Fruit fly (Drosophila melanogaster): ENCODE measurements around the gene CG17734.

The CG17734 gene

DNA sequence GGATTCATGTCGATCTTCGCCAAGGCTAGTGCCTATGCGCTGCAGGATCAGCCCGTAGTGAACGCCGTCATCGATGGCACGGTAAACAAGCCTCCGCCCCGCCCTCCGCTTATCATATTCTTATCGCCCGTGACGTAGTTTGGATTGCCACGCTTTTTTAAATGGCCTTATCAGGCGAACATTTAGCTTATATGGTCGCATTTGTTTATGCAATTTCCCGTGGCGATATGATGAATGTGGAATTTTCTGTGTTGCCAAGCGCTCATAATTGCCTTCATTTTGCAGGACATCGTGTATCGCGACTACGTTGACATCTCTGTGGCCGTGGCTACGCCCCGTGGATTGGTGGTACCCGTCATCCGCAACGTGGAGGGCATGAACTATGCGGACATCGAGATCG lies 2.0 kb upstream of the CG17734 start:
- TF ChIP-seq exex (tag; optimal IDR thresholded peaks at IDR 0.05) = peak; percentile 63
- no peak for TF ChIP-seq Adf1 (GFP tag; IDR thresholded peaks at IDR 0.05)

DNA sequence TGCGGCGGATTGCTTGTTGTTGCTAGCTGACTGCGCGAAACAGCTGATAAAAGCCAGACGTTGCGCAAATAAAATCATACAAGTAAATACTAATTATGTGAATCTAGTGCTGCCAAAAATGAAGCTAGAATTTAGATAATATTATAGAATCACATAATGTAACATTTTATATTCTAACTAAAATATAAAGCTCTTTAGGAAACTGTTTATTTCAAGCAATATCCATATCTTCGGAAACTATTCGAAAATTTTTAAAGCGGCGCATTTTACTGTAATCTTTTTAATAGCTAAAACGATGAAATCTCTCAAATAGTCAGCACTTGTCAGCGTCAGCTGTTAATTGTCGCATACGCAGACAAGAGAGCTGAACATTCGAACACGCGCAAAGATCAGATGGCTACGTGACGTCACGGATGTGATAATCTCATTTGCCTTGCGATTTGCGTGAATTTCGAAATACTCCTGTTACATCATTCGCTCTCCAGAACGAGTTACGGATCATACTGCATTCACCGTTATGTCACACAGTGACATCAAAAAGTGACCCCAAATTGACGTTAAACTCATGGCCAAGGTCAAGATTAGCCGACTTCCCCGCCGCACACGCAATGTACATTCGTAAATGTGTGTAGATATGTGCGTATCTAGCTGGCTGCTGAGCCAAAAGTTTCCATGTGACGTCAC lies 600 bp downstream of the CG17734 start:
- TF ChIP-seq crc (GFP tag; optimal IDR thresholded peaks at IDR 0.05) (no peak), CG17359 (tag; optimal IDR thresholded peaks at IDR 0.05) (peak; percentile 57), amos (GFP tag; IDR thresholded peaks at IDR 0.05; ENCODE audit: partially characterized antibody) (no peak), Trl (optimal IDR thresholded peaks at IDR 0.05) (no peak), Trl (GFP tag; optimal IDR thresholded peaks at IDR 0.05) (peak; percentile 34), Hsf (GFP tag; optimal IDR thresholded peaks at IDR 0.05) (no peak), otp (GFP tag; IDR thresholded peaks at IDR 0.05) (no peak), HmgD (GFP tag; optimal IDR thresholded peaks at IDR 0.05) (no peak), CG12769 (tag; optimal IDR thresholded peaks at IDR 0.05) (peak; percentile 72), phol (tag; optimal IDR thresholded peaks at IDR 0.05) (peak; percentile 29), Scr (GFP tag; IDR thresholded peaks at IDR 0.05; ENCODE audit: partially characterized antibody) (no peak), CG43689 (GFP tag; IDR thresholded peaks at IDR 0.05) (no peak), Doc3 (GFP tag; IDR thresholded peaks at IDR 0.05; ENCODE audit: partially characterized antibody) (0 out of 3 replicates have a peak, but pooled peaks have one; percentile 17), Ets65A (GFP tag) (peak; percentile 71), Fer1 (GFP tag; optimal IDR thresholded peaks at IDR 0.05) (peak; percentile 77), CrebB (tag; optimal IDR thresholded peaks at IDR 0.05) (no peak), al (GFP tag; IDR thresholded peaks at IDR 0.05) (0 out of 2 replicates have a peak, but pooled peaks have one; percentile 20), kay (GFP tag; optimal IDR thresholded peaks at IDR 0.05) (peak; percentile 18), sna (GFP tag; IDR thresholded peaks at IDR 0.05; ENCODE audit: partially characterized antibody) (no peak), Hmr (GFP tag; optimal IDR thresholded peaks at IDR 0.05) (peak; percentile 15), Mad (GFP tag; optimal IDR thresholded peaks at IDR 0.05) (no peak), Meics (GFP tag; optimal IDR thresholded peaks at IDR 0.05) (peak; percentile 64), Kr (GFP tag; optimal IDR thresholded peaks at IDR 0.05) (no peak), CG6854 (GFP tag; optimal IDR thresholded peaks at IDR 0.05) (peak; percentile 60), Pdp1 (GFP tag; optimal IDR thresholded peaks at IDR 0.05) (peak in 1 of 2 experiments; percentile 97), Deaf1 (tag; optimal IDR thresholded peaks at IDR 0.05) (no peak), CG31441 (GFP tag; IDR thresholded peaks at IDR 0.05) (peak; percentile 76), rib (GFP tag; IDR thresholded peaks at IDR 0.05) (no peak), CG17361 (GFP tag; IDR thresholded peaks at IDR 0.05) (peak; percentile 55; the same call in 2 of the 3 replicates), CG14965 (GFP tag; optimal IDR thresholded peaks at IDR 0.05; ENCODE audit: borderline replicate concordance) (no peak), ase (GFP tag; IDR thresholded peaks at IDR 0.05) (no peak), CG30403 (GFP tag; optimal IDR thresholded peaks at IDR 0.05) (peak; percentile 41), ATbp (GFP tag; optimal IDR thresholded peaks at IDR 0.05) (no peak), repo (GFP tag; optimal IDR thresholded peaks at IDR 0.05) (no peak), Hr78 (GFP tag; optimal IDR thresholded peaks at IDR 0.05) (peak in 1 of 2 experiments; percentile 63), CG6813 (GFP tag; optimal IDR thresholded peaks at IDR 0.05) (peak; percentile 53), Opbp (GFP tag; IDR thresholded peaks at IDR 0.05; ENCODE audit: partially characterized antibody) (no peak), lov (optimal IDR thresholded peaks at IDR 0.05) (no peak), lov (GFP tag; IDR thresholded peaks at IDR 0.05) (no peak), CG33213 (GFP tag; optimal IDR thresholded peaks at IDR 0.05) (no peak), Side (GFP tag; optimal IDR thresholded peaks at IDR 0.05) (peak; percentile 13), CG2712 (tag; optimal IDR thresholded peaks at IDR 0.05) (peak; percentile 63), Nf-YC (tag; optimal IDR thresholded peaks at IDR 0.05) (peak; percentile 49), Ets97D (GFP tag; optimal IDR thresholded peaks at IDR 0.05) (peak; percentile 1), zen (tag; optimal IDR thresholded peaks at IDR 0.05) (peak; percentile 6), exex (tag; optimal IDR thresholded peaks at IDR 0.05) (peak; percentile 91), dimm (GFP tag; IDR thresholded peaks at IDR 0.05) (no peak)
